Fruit fly (Drosophila melanogaster) whole organism, prepupa: ENCODE data around the gene CG13084.
A peak's percentile ranks its signal among the peaks of the same experiment; 100 is the strongest.

ENCODE experiments used
- CG10631 ChIP-seq: fragments of 200-800 bp; sonication (Bioruptor generic); optimal IDR thresholded peaks from 2 replicates; lab custom pipeline; 2016; ENCODE audit warnings: missing biosample characterization, missing genetic modification characterization
- CG10669 ChIP-seq: fragments of 200-800 bp; sonication (Bioruptor generic); optimal IDR thresholded peaks from 3 replicates; lab custom pipeline; 2018; ENCODE audit warnings: missing biosample characterization, mild to moderate bottlenecking, missing genetic modification characterization, moderate library complexity
- CG11294 ChIP-seq: fragments of 200-800 bp; sonication (Bioruptor generic); IDR thresholded peaks from 2 replicates; pipeline ENCODE4 v1.3.6; 2022; ENCODE audit warnings: missing biosample characterization, missing genetic modification characterization
- CG11762 ChIP-seq: fragments of 200-800 bp; sonication (Bioruptor generic); optimal IDR thresholded peaks from 3 replicates; lab custom pipeline; 2016; ENCODE audit warnings: missing biosample characterization, missing genetic modification characterization; ENCODE audit not compliant: insufficient read depth
- CG11902 ChIP-seq: fragments of 200-800 bp; sonication (Bioruptor generic); optimal IDR thresholded peaks from 3 replicates; lab custom pipeline; 2016; ENCODE audit warnings: missing biosample characterization, missing genetic modification characterization
- CG1621 ChIP-seq: fragments of 200-800 bp; sonication (Bioruptor generic); optimal IDR thresholded peaks from 3 replicates; lab custom pipeline; 2018; ENCODE audit warnings: missing biosample characterization, mild to moderate bottlenecking, missing genetic modification characterization
- CG16779 ChIP-seq: fragments of 200-800 bp; sonication (Bioruptor generic); optimal IDR thresholded peaks from 3 replicates; lab custom pipeline; 2017; ENCODE audit warnings: missing biosample characterization, mild to moderate bottlenecking, missing genetic modification characterization
- CG3032 ChIP-seq: fragments of 200-800 bp; optimal IDR thresholded peaks from 2 replicates; lab custom pipeline; 2019; ENCODE audit warnings: missing biosample characterization, mild to moderate bottlenecking, missing genetic modification characterization, moderate library complexity
- CG32006 ChIP-seq: fragments of 200-800 bp; sonication (Bioruptor generic); optimal IDR thresholded peaks from 3 replicates; lab custom pipeline; 2017; ENCODE audit warnings: missing biosample characterization, mild to moderate bottlenecking, missing genetic modification characterization
- CG34406 ChIP-seq: fragments of 200-800 bp; sonication (Bioruptor generic); optimal IDR thresholded peaks from 3 replicates; lab custom pipeline; 2016; ENCODE audit warnings: missing biosample characterization, missing genetic modification characterization
- CG4318 ChIP-seq: fragments of 200-800 bp; sonication (Bioruptor generic); optimal IDR thresholded peaks from 3 replicates; lab custom pipeline; 2017; ENCODE audit warnings: missing biosample characterization, mild to moderate bottlenecking, missing genetic modification characterization
- CG6163 ChIP-seq: fragments of 200-800 bp; sonication (Bioruptor generic); IDR thresholded peaks from 3 replicates; pipeline ENCODE4 v1.3.6; 2022; ENCODE audit warnings: missing biosample characterization, missing genetic modification characterization
- CG6276 ChIP-seq: fragments of 200-800 bp; sonication (Bioruptor generic); optimal IDR thresholded peaks from 2 replicates; lab custom pipeline; 2017; ENCODE audit warnings: missing biosample characterization, mild to moderate bottlenecking, missing genetic modification characterization
- CG6792 ChIP-seq: fragments of 200-800 bp; sonication (Bioruptor generic); optimal IDR thresholded peaks from 3 replicates; lab custom pipeline; 2016; ENCODE audit warnings: missing biosample characterization, missing genetic modification characterization
- CG6808 ChIP-seq: fragments of 200-800 bp; sonication (Bioruptor generic); optimal IDR thresholded peaks from 3 replicates; lab custom pipeline; 2017; ENCODE audit warnings: missing biosample characterization, missing genetic modification characterization, mild to moderate bottlenecking, moderate library complexity, missing genetic modification reagents
- CG6854 ChIP-seq: fragments of 200-800 bp; sonication (Bioruptor generic); optimal IDR thresholded peaks from 2 replicates; lab custom pipeline; 2017; ENCODE audit warnings: missing biosample characterization, mild to moderate bottlenecking, missing genetic modification characterization
- CG7368 ChIP-seq: fragments of 200-800 bp; sonication (Bioruptor generic); optimal IDR thresholded peaks from 3 replicates; lab custom pipeline; 2016; ENCODE audit warnings: missing biosample characterization, missing genetic modification characterization
- CG8119 ChIP-seq: fragments of 200-800 bp; sonication (Bioruptor generic); IDR thresholded peaks from 3 replicates; pipeline ENCODE4 v1.3.6; 2022; ENCODE audit warnings: missing biosample characterization, missing genetic modification characterization
- CG8319 ChIP-seq: fragments of 200-800 bp; sonication (Bioruptor generic); optimal IDR thresholded peaks from 3 replicates; lab custom pipeline; 2016; ENCODE audit warnings: missing biosample characterization, missing genetic modification characterization
- CG9139 ChIP-seq: fragments of 200-800 bp; sonication (Bioruptor generic); optimal IDR thresholded peaks from 3 replicates; lab custom pipeline; 2017; ENCODE audit warnings: missing biosample characterization, mild to moderate bottlenecking, missing genetic modification characterization
- Eip78C ChIP-seq: fragments of 200-800 bp; sonication (Bioruptor generic); peaks from one replicate; lab custom pipeline; 2016; ENCODE audit warnings: missing biosample characterization, missing genetic modification characterization
- Ets21C ChIP-seq: fragments of 200-800 bp; sonication (Bioruptor generic); optimal IDR thresholded peaks from 3 replicates; lab custom pipeline; 2016; ENCODE audit warnings: missing biosample characterization, missing genetic modification characterization
- Ets96B ChIP-seq: fragments of 200-800 bp; optimal IDR thresholded peaks from 2 replicates; lab custom pipeline; 2019; ENCODE audit warnings: missing biosample characterization, mild to moderate bottlenecking, missing genetic modification characterization, moderate library complexity
- Gug ChIP-seq: fragments of 200-800 bp; sonication (Bioruptor generic); IDR thresholded peaks from 2 replicates; pipeline ENCODE4 v1.3.6; 2022; ENCODE audit warnings: missing biosample characterization, missing genetic modification characterization
- Hr38 ChIP-seq: sonication (Bioruptor generic); optimal IDR thresholded peaks from 2 replicates; lab custom pipeline; 2016; ENCODE audit warnings: missing biosample characterization, missing genetic modification characterization
- Hr39 ChIP-seq: fragments of 200-800 bp; sonication (Bioruptor generic); optimal IDR thresholded peaks from 2 replicates; lab custom pipeline; 2016; ENCODE audit warnings: missing biosample characterization, missing genetic modification characterization
- Hr4 ChIP-seq: fragments of 200-800 bp; sonication (Bioruptor generic); optimal IDR thresholded peaks from 3 replicates; lab custom pipeline; 2016; ENCODE audit warnings: missing biosample characterization, missing genetic modification characterization
- Lpt ChIP-seq: fragments of 200-800 bp; sonication (Bioruptor generic); optimal IDR thresholded peaks from 3 replicates; lab custom pipeline; 2016; ENCODE audit warnings: missing biosample characterization, missing genetic modification characterization
- Met ChIP-seq: fragments of 200-800 bp; sonication (Bioruptor generic); optimal IDR thresholded peaks from 3 replicates; lab custom pipeline; 2016; ENCODE audit warnings: missing biosample characterization, missing genetic modification characterization
- OdsH ChIP-seq: fragments of 200-800 bp; sonication (Bioruptor generic); optimal IDR thresholded peaks from 3 replicates; lab custom pipeline; 2016; ENCODE audit warnings: missing biosample characterization, missing genetic modification characterization
- Smox ChIP-seq: fragments of 200-800 bp; sonication (Bioruptor generic); optimal IDR thresholded peaks from 3 replicates; lab custom pipeline; 2016; ENCODE audit warnings: missing biosample characterization, missing genetic modification characterization
- Sox14 ChIP-seq: fragments of 200-800 bp; sonication (Bioruptor generic); optimal IDR thresholded peaks from 3 replicates; lab custom pipeline; 2016; ENCODE audit warnings: missing biosample characterization, missing genetic modification characterization
- Sox15 ChIP-seq: fragments of 200-800 bp; sonication (Bioruptor generic); optimal IDR thresholded peaks from 3 replicates; lab custom pipeline; 2016; ENCODE audit warnings: missing biosample characterization, missing genetic modification characterization
- achi ChIP-seq: fragments of 200-800 bp; sonication (Bioruptor generic); optimal IDR thresholded peaks from 3 replicates; lab custom pipeline; 2016; ENCODE audit warnings: missing biosample characterization, missing genetic modification characterization
- acj6 ChIP-seq: fragments of 200-800 bp; sonication (Bioruptor generic); optimal IDR thresholded peaks from 3 replicates; lab custom pipeline; 2016; ENCODE audit warnings: missing biosample characterization, missing genetic modification characterization
- cyc ChIP-seq: fragments of 200-800 bp; sonication (Bioruptor generic); optimal IDR thresholded peaks from 3 replicates; lab custom pipeline; 2016; ENCODE audit warnings: missing biosample characterization, missing genetic modification characterization
- dac ChIP-seq: fragments of 200-800 bp; sonication (Bioruptor generic); optimal IDR thresholded peaks from 2 replicates; lab custom pipeline; 2017; ENCODE audit warnings: missing biosample characterization, mild to moderate bottlenecking, missing genetic modification characterization
- eg ChIP-seq: fragments of 200-800 bp; sonication (Bioruptor generic); IDR thresholded peaks from 3 replicates; pipeline ENCODE4 v1.3.6; 2022; ENCODE audit warnings: missing biosample characterization, missing genetic modification characterization
- esn ChIP-seq: fragments of 200-800 bp; sonication (Bioruptor generic); optimal IDR thresholded peaks from 2 replicates; lab custom pipeline; 2016; ENCODE audit warnings: missing biosample characterization, mild to moderate bottlenecking, missing genetic modification characterization, moderate library complexity
- fd59A ChIP-seq: fragments of 200-800 bp; sonication (Bioruptor generic); optimal IDR thresholded peaks from 2 replicates; lab custom pipeline; 2017; ENCODE audit warnings: missing biosample characterization, mild to moderate bottlenecking, missing genetic modification characterization, missing genetic modification reagents
- fd85E ChIP-seq: fragments of 200-800 bp; sonication (Bioruptor generic); optimal IDR thresholded peaks from 3 replicates; lab custom pipeline; 2016; ENCODE audit warnings: missing biosample characterization, missing genetic modification characterization
- fkh ChIP-seq: fragments of 200-800 bp; sonication (Bioruptor generic); optimal IDR thresholded peaks from 3 replicates; lab custom pipeline; 2017; ENCODE audit warnings: missing biosample characterization, mild to moderate bottlenecking, missing genetic modification characterization, moderate library complexity
- lz ChIP-seq: fragments of 200-800 bp; sonication (Bioruptor generic); optimal IDR thresholded peaks from 3 replicates; lab custom pipeline; 2016; ENCODE audit warnings: missing biosample characterization, missing genetic modification characterization
- net ChIP-seq: fragments of 200-800 bp; sonication (Bioruptor generic); optimal IDR thresholded peaks from 3 replicates; lab custom pipeline; 2016; ENCODE audit warnings: missing biosample characterization, missing genetic modification characterization
- pdm3 ChIP-seq: fragments of 200-800 bp; sonication (Bioruptor generic); optimal IDR thresholded peaks from 3 replicates; lab custom pipeline; 2016; ENCODE audit warnings: missing biosample characterization, missing genetic modification characterization
- spab ChIP-seq: fragments of 200-800 bp; sonication (Bioruptor generic); optimal IDR thresholded peaks from 2 replicates; lab custom pipeline; 2017; ENCODE audit warnings: missing biosample characterization, mild to moderate bottlenecking, missing genetic modification characterization, missing genetic modification reagents
- ss ChIP-seq, 2 experiments: fragments of 200-800 bp; sonication (Bioruptor generic); optimal IDR thresholded peaks; 2 replicates in 1 of 2; 3 replicates in 1 of 2; lab custom pipeline; 2017 to 2018; ENCODE audit warnings: mild to moderate bottlenecking in 2 of 2, missing biosample characterization in 2 of 2, missing genetic modification characterization in 2 of 2, moderate library complexity in 1 of 2
- svp ChIP-seq: fragments of 200-800 bp; sonication (Bioruptor generic); peaks from one replicate; lab custom pipeline; 2016; ENCODE audit warnings: missing biosample characterization, missing genetic modification characterization
- topi ChIP-seq: fragments of 200-800 bp; sonication (Bioruptor generic); optimal IDR thresholded peaks from 3 replicates; lab custom pipeline; 2016; ENCODE audit warnings: missing biosample characterization, missing genetic modification characterization

The CG13084 gene

dm6 chr2L:19441339-19441738 is 43.4 kb upstream of the CG13084 start:
- TF ChIP-seq CG3032 (tag; lab: Kevin White, UChicago) (no peak), CG11294 (GFP tag; lab: Robert Waterston, UW) (peak; percentile 16; the same call in 1 of the 2 replicates), eg (GFP tag; lab: Robert Waterston, UW) (peak; percentile 37; the same call in 1 of the 3 replicates), Gug (GFP tag; lab: Robert Waterston, UW) (peak; percentile 44; the same call in 1 of the 2 replicates), Eip78C (GFP tag; lab: Kevin White, UChicago) (peak; percentile 76), CG6163 (peak; percentile 22), CG8119 (peak; percentile 13; the same call in 1 of the 3 replicates), CG8319 (GFP tag; lab: Kevin White, UChicago) (no peak), Hr4 (peak; percentile 12), dac (no peak)

dm6 chr2L:19441791-19442190 is 42.9 kb upstream of the CG13084 start, which contains the start of gene RanGAP:
Gene RanGAP (plus strand): TSS chr2L:19441959.
- TF ChIP-seq CG6276 (GFP tag; lab: Kevin White, UChicago) (peak; percentile 60), Met (GFP tag; lab: Kevin White, UChicago) (no peak), CG11902 (GFP tag; lab: Kevin White, UChicago) (no peak), Hr39 (no peak), CG34406 (GFP tag; lab: Kevin White, UChicago) (no peak), topi (GFP tag; lab: Kevin White, UChicago) (no peak), esn (GFP tag; lab: Kevin White, UChicago) (no peak), CG7368 (GFP tag; lab: Kevin White, UChicago) (no peak), CG10631 (GFP tag; lab: Kevin White, UChicago) (no peak), CG11294 (GFP tag; lab: Robert Waterston, UW) (peak; percentile 27; the same call in 1 of the 2 replicates), fd59A (GFP tag; lab: Kevin White, UChicago) (no peak), eg (GFP tag; lab: Robert Waterston, UW) (0 out of 3 replicates have a peak, but pooled peaks have one; percentile 39), Eip78C (GFP tag; lab: Kevin White, UChicago) (peak; percentile 24), CG1621 (no peak), Sox15 (no peak), net (GFP tag; lab: Kevin White, UChicago) (peak; percentile 18), Ets21C (no peak), acj6 (GFP tag; lab: Kevin White, UChicago) (no peak), CG6808 (peak; percentile 40), Ets96B (tag; lab: Kevin White, UChicago) (no peak), CG8119 (no peak), OdsH (GFP tag; lab: Kevin White, UChicago) (peak; percentile 13), CG6163 (peak; percentile 40; the same call in 2 of the 3 replicates), achi (no peak), CG10669 (GFP tag; lab: Kevin White, UChicago) (peak; percentile 9), Smox (GFP tag; lab: Kevin White, UChicago) (no peak), CG8319 (GFP tag; lab: Kevin White, UChicago) (no peak), dac (no peak), CG6792 (no peak), ss (GFP tag; optimal IDR thresholded peaks at IDR 0.05; lab: Kevin White, UChicago) (no peak), CG11762 (GFP tag; lab: Kevin White, UChicago) (no peak), spab (GFP tag; lab: Kevin White, UChicago) (no peak), Hr4 (no peak), CG3032 (tag; lab: Kevin White, UChicago) (no peak), CG16779 (peak; percentile 11), Lpt (GFP tag; lab: Kevin White, UChicago) (no peak), CG4318 (GFP tag; lab: Kevin White, UChicago) (peak; percentile 27), fkh (GFP tag; lab: Kevin White, UChicago) (no peak), Gug (GFP tag; lab: Robert Waterston, UW) (no peak), cyc (GFP tag; lab: Kevin White, UChicago) (no peak), lz (GFP tag; lab: Kevin White, UChicago) (no peak), CG6854 (GFP tag; lab: Kevin White, UChicago) (no peak), svp (peak; percentile 71), CG9139 (no peak), Sox14 (GFP tag; lab: Kevin White, UChicago) (no peak), CG32006 (GFP tag; lab: Kevin White, UChicago) (peak; percentile 60), Hr38 (GFP tag; lab: Kevin White, UChicago) (no peak), pdm3 (GFP tag; lab: Kevin White, UChicago) (no peak), fd85E (GFP tag; lab: Kevin White, UChicago) (no peak)
